Fruit fly (Drosophila melanogaster): ENCODE results near the gene CG42327.

Gene CG42327

dm6 chr3R:11618879-11619278 is 37.1 kb upstream of the CG42327 start:
- TF ChIP-seq stc (GFP tag; IDR thresholded peaks at IDR 0.05) (no peak), CG4820 (GFP tag; optimal IDR thresholded peaks at IDR 0.05) (no peak), D (optimal IDR thresholded peaks at IDR 0.05) (peak; percentile 17), D (GFP tag; optimal IDR thresholded peaks at IDR 0.05) (no peak), nerfin-2 (GFP tag; IDR thresholded peaks at IDR 0.05; ENCODE audit: partially characterized antibody) (no peak), toy (GFP tag; IDR thresholded peaks at IDR 0.05) (no peak), CG15073 (GFP tag; optimal IDR thresholded peaks at IDR 0.05) (peak; percentile 97), CG1024 (GFP tag; IDR thresholded peaks at IDR 0.05) (0 out of 2 replicates have a peak, but pooled peaks have one; percentile 9), sens (GFP tag) (peak; percentile 75), corto (GFP tag; optimal IDR thresholded peaks at IDR 0.05) (no peak), pan (optimal IDR thresholded peaks at IDR 0.05) (no peak), pan (GFP tag; optimal IDR thresholded peaks at IDR 0.05 in 1 of 2, IDR thresholded peaks at IDR 0.05 in 1 of 2) (peak in 1 of 2 experiments; percentile 21), twi (tag; optimal IDR thresholded peaks at IDR 0.05) (peak; percentile 40), CHES-1-like (GFP tag; optimal IDR thresholded peaks at IDR 0.05) (no peak), CG16813 (GFP tag; IDR thresholded peaks at IDR 0.05; ENCODE audit: partially characterized antibody) (0 out of 3 replicates have a peak, but pooled peaks have one; percentile 41), CG13424 (tag; optimal IDR thresholded peaks at IDR 0.05) (no peak), CG6791 (GFP tag; IDR thresholded peaks at IDR 0.05; ENCODE audit: partially characterized antibody) (peak; percentile 43; the same call in 1 of the 3 replicates), Med (GFP tag) (peak; percentile 56), CG7963 (GFP tag; IDR thresholded peaks at IDR 0.05; ENCODE audit: partially characterized antibody) (no peak), unc-4 (GFP tag; IDR thresholded peaks at IDR 0.05; ENCODE audit: partially characterized antibody) (no peak), org-1 (GFP tag; optimal IDR thresholded peaks at IDR 0.05) (no peak), nerfin-1 (tag; optimal IDR thresholded peaks at IDR 0.05) (peak; percentile 72), CG2199 (GFP tag; IDR thresholded peaks at IDR 0.05) (0 out of 3 replicates have a peak, but pooled peaks have one; percentile 46), CG16779 (GFP tag; IDR thresholded peaks at IDR 0.05) (no peak), CG8388 (GFP tag; optimal IDR thresholded peaks at IDR 0.05) (peak; percentile 1), CG8765 (GFP tag; IDR thresholded peaks at IDR 0.05) (no peak), zen (tag; optimal IDR thresholded peaks at IDR 0.05) (peak; percentile 4), pnt (GFP tag; optimal IDR thresholded peaks at IDR 0.05) (no peak), Xrp1 (GFP tag; IDR thresholded peaks at IDR 0.05) (0 out of 2 replicates have a peak, but pooled peaks have one; percentile 10), Asciz (GFP tag; optimal IDR thresholded peaks at IDR 0.05) (no peak), Drgx (GFP tag; IDR thresholded peaks at IDR 0.05) (0 out of 2 replicates have a peak, but pooled peaks have one; percentile 9), zfh1 (GFP tag; IDR thresholded peaks at IDR 0.05) (peak; percentile 28; the same call in 1 of the 3 replicates), sim (GFP tag; IDR thresholded peaks at IDR 0.05) (no peak), dysf (GFP tag; IDR thresholded peaks at IDR 0.05) (0 out of 3 replicates have a peak, but pooled peaks have one; percentile 8), chm (GFP tag; IDR thresholded peaks at IDR 0.05) (peak; percentile 55; the same call in 1 of the 2 replicates), Dek (tag; optimal IDR thresholded peaks at IDR 0.05) (no peak), kni (GFP tag; optimal IDR thresholded peaks at IDR 0.05) (no peak), MBD-R2 (GFP tag; IDR thresholded peaks at IDR 0.05) (no peak), crol (GFP tag; IDR thresholded peaks at IDR 0.05) (peak; percentile 72), pita (GFP tag; optimal IDR thresholded peaks at IDR 0.05) (no peak), CG12659 (GFP tag; optimal IDR thresholded peaks at IDR 0.05) (no peak)
